In the genomic region with DNA sequence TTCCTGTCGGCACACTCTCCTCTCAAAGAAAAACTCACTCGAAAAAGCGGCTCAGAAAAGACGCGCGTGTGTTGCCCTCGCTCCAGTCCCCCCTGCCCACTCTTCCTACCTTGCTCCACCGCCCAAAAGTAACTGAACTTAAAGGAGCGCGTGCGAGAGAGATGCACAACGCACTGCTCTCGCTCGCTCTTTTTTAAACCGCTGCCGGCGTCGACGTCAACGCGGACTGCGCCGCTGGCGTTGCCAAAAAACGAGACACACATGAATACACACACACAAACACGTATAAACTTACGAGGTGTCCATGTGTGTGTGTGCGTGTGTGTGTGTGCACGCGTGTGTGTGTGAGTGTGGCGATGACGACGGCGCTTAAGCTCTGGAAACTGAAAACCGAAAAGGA, we compare ENCODE assay signal across 3 fruit fly cellular contexts.
A peak's percentile ranks its signal among the peaks of the same experiment; 100 is the strongest.
TF ChIP-seq lines count a peak whose summit lies in the region.

No protein-coding gene starts in this region.

- no peak for TF ChIP-seq CTCF in whole organism, embryonic (GFP tag; optimal IDR thresholded peaks at IDR 0.05; lab: Kevin White, UChicago)

TF ChIP-seq in whole organism, 6 proteins besides CTCF, POLR2A, EP300 and RAD21:
- TF ChIP-seq CG8478 (optimal IDR thresholded peaks at IDR 0.05; lab: Kevin White, UChicago) = peak; percentile 8
- no peak for TF ChIP-seq usp (GFP tag; optimal IDR thresholded peaks at IDR 0.05; lab: Kevin White, UChicago)

TF ChIP-seq in whole organism, embryonic, 481 proteins besides CTCF, POLR2A, EP300 and RAD21 (continues in another document):
- TF ChIP-seq bcd (GFP tag; optimal IDR thresholded peaks at IDR 0.05; lab: Kevin White, UChicago) (no peak), CrebB (tag; optimal IDR thresholded peaks at IDR 0.05; lab: Kevin White, UChicago) (no peak), HmgZ (tag; optimal IDR thresholded peaks at IDR 0.05; lab: Kevin White, UChicago) (no peak), CG42726 (GFP tag; IDR thresholded peaks at IDR 0.05; lab: Robert Waterston, UW; ENCODE audit: partially characterized antibody) (peak; percentile 65), E2f2 (GFP tag; IDR thresholded peaks at IDR 0.05; lab: Robert Waterston, UW) (no peak), z (GFP tag; IDR thresholded peaks at IDR 0.05; lab: Robert Waterston, UW) (peak; percentile 98), chn (GFP tag; optimal IDR thresholded peaks at IDR 0.05; lab: Kevin White, UChicago) (peak; percentile 29), Dad (GFP tag; optimal IDR thresholded peaks at IDR 0.05; lab: Kevin White, UChicago) (no peak), lbe (GFP tag; optimal IDR thresholded peaks at IDR 0.05; lab: Kevin White, UChicago) (no peak), wor (GFP tag; IDR thresholded peaks at IDR 0.05; lab: Robert Waterston, UW) (no peak), usp (GFP tag; optimal IDR thresholded peaks at IDR 0.05; lab: Kevin White, UChicago) (no peak), CG4820 (GFP tag; optimal IDR thresholded peaks at IDR 0.05; lab: Kevin White, UChicago) (no peak), Pdp1 (GFP tag; optimal IDR thresholded peaks at IDR 0.05; lab: Kevin White, UChicago) (no peak), CG12236 (GFP tag; optimal IDR thresholded peaks at IDR 0.05; lab: Kevin White, UChicago) (no peak), br (optimal IDR thresholded peaks at IDR 0.05; lab: Kevin White, UChicago) (no peak), chinmo (GFP tag; IDR thresholded peaks at IDR 0.05; lab: Robert Waterston, UW; ENCODE audit: partially characterized antibody) (0 out of 4 replicates have a peak, but pooled peaks have one; percentile 47), trh (GFP tag; optimal IDR thresholded peaks at IDR 0.05; lab: Kevin White, UChicago) (no peak), en (GFP tag; optimal IDR thresholded peaks at IDR 0.05; lab: Kevin White, UChicago) (no peak), crol (GFP tag; IDR thresholded peaks at IDR 0.05; lab: Robert Waterston, UW) (peak; percentile 96), CG9817 (tag; optimal IDR thresholded peaks at IDR 0.05; lab: Kevin White, UChicago) (no peak), pros (GFP tag; optimal IDR thresholded peaks at IDR 0.05; lab: Kevin White, UChicago) (peak; percentile 56), cg (GFP tag; optimal IDR thresholded peaks at IDR 0.05; lab: Kevin White, UChicago) (peak; percentile 94), dimm (GFP tag; IDR thresholded peaks at IDR 0.05; lab: Robert Waterston, UW) (no peak), CG15696 (tag; optimal IDR thresholded peaks at IDR 0.05; lab: Kevin White, UChicago) (no peak), CG1832 (GFP tag; optimal IDR thresholded peaks at IDR 0.05; lab: Kevin White, UChicago) (peak; percentile 89), Drgx (GFP tag; IDR thresholded peaks at IDR 0.05; lab: Robert Waterston, UW) (no peak), amos (GFP tag; IDR thresholded peaks at IDR 0.05; lab: Robert Waterston, UW; ENCODE audit: partially characterized antibody) (peak; percentile 45; the same call in 1 of the 2 replicates), Deaf1 (tag; optimal IDR thresholded peaks at IDR 0.05; lab: Kevin White, UChicago) (peak; percentile 62), nerfin-2 (GFP tag; IDR thresholded peaks at IDR 0.05; lab: Robert Waterston, UW; ENCODE audit: partially characterized antibody) (peak; percentile 10; the same call in 1 of the 2 replicates), Nf-YC (tag; optimal IDR thresholded peaks at IDR 0.05; lab: Kevin White, UChicago) (peak; percentile 25), abd-A (tag; optimal IDR thresholded peaks at IDR 0.05; lab: Kevin White, UChicago) (peak; percentile 70), CG13894 (tag; optimal IDR thresholded peaks at IDR 0.05; lab: Kevin White, UChicago) (peak; percentile 14), ato (GFP tag; IDR thresholded peaks at IDR 0.05; lab: Robert Waterston, UW; ENCODE audit: partially characterized antibody) (no peak), Scr (GFP tag; IDR thresholded peaks at IDR 0.05; lab: Robert Waterston, UW; ENCODE audit: partially characterized antibody) (no peak), aop (GFP tag; IDR thresholded peaks at IDR 0.05; lab: Robert Waterston, UW) (no peak), CG2199 (GFP tag; IDR thresholded peaks at IDR 0.05; lab: Robert Waterston, UW) (0 out of 3 replicates have a peak, but pooled peaks have one; percentile 38), Trl (optimal IDR thresholded peaks at IDR 0.05; lab: Kevin White, UChicago) (peak; percentile 27 to 31), Trl (GFP tag; optimal IDR thresholded peaks at IDR 0.05; lab: Kevin White, UChicago) (no peak), CG8478 (optimal IDR thresholded peaks at IDR 0.05; lab: Kevin White, UChicago) (peak; percentile 87), CG13624 (GFP tag; optimal IDR thresholded peaks at IDR 0.05; lab: Kevin White, UChicago) (no peak), CG43689 (GFP tag; IDR thresholded peaks at IDR 0.05; lab: Robert Waterston, UW) (no peak)

TF ChIP-seq in whole organism, wandering third instar larva, 38 proteins besides CTCF, POLR2A, EP300 and RAD21:
- TF ChIP-seq psq (GFP tag; optimal IDR thresholded peaks at IDR 0.05; lab: Kevin White, UChicago) (peak; percentile 70), CrebA (GFP tag; optimal IDR thresholded peaks at IDR 0.05; lab: Kevin White, UChicago; ENCODE audit: borderline replicate concordance) (peak; percentile 7), Dfd (GFP tag; optimal IDR thresholded peaks at IDR 0.05; lab: Kevin White, UChicago) (no peak), fru (GFP tag; optimal IDR thresholded peaks at IDR 0.05; lab: Kevin White, UChicago) (peak; percentile 89)
